Fruit fly (Drosophila melanogaster): ENCODE data around the gene Cyp12a5.

Gene Cyp12a5

DNA sequence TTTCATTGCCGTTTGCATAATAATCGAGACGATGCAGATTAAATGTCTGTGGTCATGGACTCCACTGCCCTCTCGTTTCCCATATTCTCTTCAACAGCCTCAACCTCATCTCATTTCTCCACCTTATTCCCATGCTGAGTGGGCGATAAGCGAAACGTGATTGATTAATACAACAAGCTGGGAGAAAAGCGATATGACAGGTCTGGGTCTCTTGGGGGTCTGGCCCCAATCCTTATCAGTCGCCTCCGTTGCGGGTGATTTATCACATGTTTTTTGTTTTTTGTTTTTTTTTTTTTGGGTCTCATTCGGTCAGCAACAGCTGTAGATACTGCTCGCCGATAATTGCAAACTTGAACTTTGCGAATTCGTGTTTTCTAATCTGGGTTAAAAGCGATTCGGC is 32.4 kb upstream of the Cyp12a5 start:
- TF ChIP-seq Hnf4 (GFP tag; optimal IDR thresholded peaks at IDR 0.05) (no peak), lola (GFP tag; optimal IDR thresholded peaks at IDR 0.05) (no peak), dsf (GFP tag; optimal IDR thresholded peaks at IDR 0.05; ENCODE audit: borderline replicate concordance) (no peak), dl (GFP tag; optimal IDR thresholded peaks at IDR 0.05; ENCODE audit: insufficient read depth in 1 of 2, partially characterized antibody in 2 of 2) (no peak), foxo (GFP tag; optimal IDR thresholded peaks at IDR 0.05) (no peak), CG9705 (GFP tag; optimal IDR thresholded peaks at IDR 0.05) (no peak), OdsH (GFP tag; optimal IDR thresholded peaks at IDR 0.05) (no peak), Hr83 (GFP tag; optimal IDR thresholded peaks at IDR 0.05; ENCODE audit: poor library complexity, severe bottlenecking) (no peak), Sp1 (GFP tag; optimal IDR thresholded peaks at IDR 0.05) (no peak), sv (GFP tag; optimal IDR thresholded peaks at IDR 0.05) (no peak), woc (GFP tag; optimal IDR thresholded peaks at IDR 0.05) (no peak), Mio (GFP tag; optimal IDR thresholded peaks at IDR 0.05) (no peak), dmrt93B (GFP tag; optimal IDR thresholded peaks at IDR 0.05) (no peak), br (GFP tag; optimal IDR thresholded peaks at IDR 0.05) (no peak), GATAd (GFP tag; optimal IDR thresholded peaks at IDR 0.05) (no peak), Hr78 (GFP tag; optimal IDR thresholded peaks at IDR 0.05) (no peak), Vsx2 (GFP tag; optimal IDR thresholded peaks at IDR 0.05; ENCODE audit: partially characterized antibody) (no peak), N (GFP tag; optimal IDR thresholded peaks at IDR 0.05) (no peak), sage (GFP tag; optimal IDR thresholded peaks at IDR 0.05) (no peak)

DNA sequence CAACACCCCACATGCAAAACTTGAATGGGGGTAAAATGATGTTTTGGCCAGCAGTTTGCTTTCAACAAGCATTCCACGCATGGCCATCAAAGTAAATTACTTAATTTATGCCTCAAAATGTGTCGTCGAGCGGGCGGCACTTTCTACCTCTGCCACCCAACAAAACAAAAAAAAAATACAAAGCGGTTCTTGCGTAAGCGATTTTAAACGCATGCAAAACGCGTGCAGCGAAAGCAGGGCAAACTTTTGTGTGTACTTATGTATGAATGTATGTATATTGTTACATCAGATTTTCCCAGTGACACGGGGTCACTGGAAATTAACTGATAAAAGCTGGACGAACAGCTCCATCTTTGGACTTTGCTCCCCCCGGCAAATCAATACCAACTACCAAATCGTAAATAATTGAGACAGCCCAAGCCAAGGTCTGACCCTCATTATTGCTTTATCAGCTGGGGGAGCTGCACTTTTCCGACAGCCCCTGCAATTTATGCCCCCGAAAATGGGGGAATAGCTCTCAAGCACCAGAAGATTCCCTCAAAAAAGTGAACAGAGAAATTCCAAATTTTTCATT is 31.1 kb upstream of the Cyp12a5 start:
- TF ChIP-seq Mio (GFP tag; optimal IDR thresholded peaks at IDR 0.05) (no peak), Sp1 (GFP tag; optimal IDR thresholded peaks at IDR 0.05) (no peak), rgr (GFP tag; optimal IDR thresholded peaks at IDR 0.05) (no peak), h (GFP tag; optimal IDR thresholded peaks at IDR 0.05) (no peak), Dfd (GFP tag; optimal IDR thresholded peaks at IDR 0.05) (no peak), tai (GFP tag; optimal IDR thresholded peaks at IDR 0.05) (no peak), pan (optimal IDR thresholded peaks at IDR 0.05) (no peak), lola (GFP tag; optimal IDR thresholded peaks at IDR 0.05) (no peak), Rel (GFP tag; optimal IDR thresholded peaks at IDR 0.05) (no peak), Rel (tag; optimal IDR thresholded peaks at IDR 0.05) (no peak), Hr83 (GFP tag; optimal IDR thresholded peaks at IDR 0.05; ENCODE audit: poor library complexity, severe bottlenecking) (no peak), Hr78 (GFP tag; optimal IDR thresholded peaks at IDR 0.05) (no peak), Vsx2 (GFP tag; optimal IDR thresholded peaks at IDR 0.05; ENCODE audit: partially characterized antibody) (no peak), Abd-B (GFP tag; optimal IDR thresholded peaks at IDR 0.05) (no peak), jim (GFP tag; optimal IDR thresholded peaks at IDR 0.05) (no peak), sage (GFP tag; optimal IDR thresholded peaks at IDR 0.05) (no peak), psq (GFP tag; optimal IDR thresholded peaks at IDR 0.05) (no peak)

DNA sequence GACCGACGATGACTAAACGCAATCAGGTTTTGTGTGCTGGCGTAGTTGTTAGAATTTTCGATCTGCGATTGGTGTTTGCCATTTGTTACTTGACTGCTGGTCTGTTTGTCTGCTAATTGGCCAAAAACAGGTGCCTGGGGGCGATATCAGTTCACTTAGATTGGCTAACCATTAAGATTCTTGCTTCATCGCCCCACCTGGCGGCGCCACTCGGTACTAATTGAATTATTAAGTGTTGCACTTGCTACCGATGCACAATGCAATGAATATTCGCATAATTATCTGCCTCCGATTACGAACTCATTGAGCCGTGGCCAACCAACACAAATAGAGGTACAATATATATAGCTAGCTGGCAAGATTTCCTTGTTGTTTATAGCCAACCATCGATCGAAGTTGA is 29.3 kb upstream of the Cyp12a5 start:
- TF ChIP-seq Hr83 (GFP tag; optimal IDR thresholded peaks at IDR 0.05; ENCODE audit: poor library complexity, severe bottlenecking) = no peak
- TF ChIP-seq dmrt93B (GFP tag; optimal IDR thresholded peaks at IDR 0.05) = no peak
- no peak for TF ChIP-seq HLH106 (tag; optimal IDR thresholded peaks at IDR 0.05)
- no peak for TF ChIP-seq sage (GFP tag; optimal IDR thresholded peaks at IDR 0.05)
- no peak for TF ChIP-seq tai (GFP tag; optimal IDR thresholded peaks at IDR 0.05)
- no peak for TF ChIP-seq fru (GFP tag; optimal IDR thresholded peaks at IDR 0.05)

DNA sequence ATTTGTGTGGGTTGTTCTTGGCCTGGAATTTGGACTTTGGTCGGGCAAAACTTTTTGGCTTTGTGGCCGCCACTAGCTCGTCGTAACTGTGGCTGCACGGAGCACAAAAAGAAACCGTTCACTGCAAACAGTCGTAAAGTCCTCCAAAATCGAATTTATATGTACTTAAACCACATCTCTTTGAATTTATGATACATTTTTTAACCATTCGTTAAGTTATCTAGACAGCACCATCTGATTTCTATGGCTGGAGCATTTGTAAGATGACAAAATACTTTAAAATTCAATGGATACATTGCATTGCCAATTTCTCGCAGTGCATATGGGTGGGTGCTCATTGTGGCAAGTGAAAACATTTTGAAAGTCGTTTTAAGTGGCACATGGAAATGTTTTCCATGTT is 28.3 kb upstream of the Cyp12a5 start:
- TF ChIP-seq Vsx2 (GFP tag; optimal IDR thresholded peaks at IDR 0.05; ENCODE audit: partially characterized antibody) = no peak
- TF ChIP-seq foxo (GFP tag; optimal IDR thresholded peaks at IDR 0.05) = peak in 1 of 2 experiments; percentile 27
- TF ChIP-seq sage (GFP tag; optimal IDR thresholded peaks at IDR 0.05) = no peak
- peak; percentile 18 for TF ChIP-seq Hnf4 (GFP tag; optimal IDR thresholded peaks at IDR 0.05)
- TF ChIP-seq rgr (GFP tag; optimal IDR thresholded peaks at IDR 0.05) = peak; percentile 6
- peak; percentile 30 for TF ChIP-seq ey (GFP tag; optimal IDR thresholded peaks at IDR 0.05)
- no peak for TF ChIP-seq Hr83 (GFP tag; optimal IDR thresholded peaks at IDR 0.05; ENCODE audit: poor library complexity, severe bottlenecking)
- no peak for TF ChIP-seq CG9705 (GFP tag; optimal IDR thresholded peaks at IDR 0.05)
- no peak for TF ChIP-seq Mio (GFP tag; optimal IDR thresholded peaks at IDR 0.05)
- TF ChIP-seq CrebA (GFP tag; optimal IDR thresholded peaks at IDR 0.05; ENCODE audit: borderline replicate concordance) = no peak
- TF ChIP-seq lola (GFP tag; optimal IDR thresholded peaks at IDR 0.05) = no peak
- TF ChIP-seq HLH106 (tag; optimal IDR thresholded peaks at IDR 0.05) = no peak

All from whole organism, wandering third instar larva.